Worm (Caenorhabditis elegans) whole organism, L1 larva: ENCODE results near the gene lec-7.

Source experiments
- lin-39 ChIP-seq: fragments of 150-350 bp; optimal IDR thresholded peaks from 2 replicates; lab custom pipeline; 2014; ENCODE audit warnings: missing biosample characterization, missing genetic modification reagents, missing genetic modification characterization
- nhr-85 ChIP-seq: sonication (generic microtip); peaks from one replicate; lab custom pipeline; 2016; ENCODE audit warnings: missing genetic modification characterization, inconsistent platforms, missing compliant biosample characterization
- unc-62 ChIP-seq: fragments of 150-350 bp; optimal IDR thresholded peaks from 2 replicates; lab custom pipeline; 2014; ENCODE audit warnings: missing biosample characterization, missing genetic modification reagents, missing genetic modification characterization
- vab-15 ChIP-seq: sonication (generic microtip); optimal IDR thresholded peaks from 2 replicates; lab custom pipeline; 2017; ENCODE audit warnings: missing genotype, mild to moderate bottlenecking, missing genetic modification characterization, missing compliant biosample characterization
- zag-1 ChIP-seq: fragments of 150-350 bp; optimal IDR thresholded peaks from 2 replicates; lab custom pipeline; 2014; ENCODE audit warnings: missing biosample characterization, missing genetic modification characterization

ce11 chrX:9858069-9858468 lies 6.2 kb downstream of the lec-7 start, which contains the start of gene scav-5:
- TF ChIP-seq lin-39 (no peak), zag-1 (tag; lab: Kevin White, UChicago) (no peak), nhr-85 (tag; lab: Kevin White, UChicago) (no peak), vab-15 (no peak), unc-62 (GFP tag; lab: Kevin White, UChicago) (no peak)
